Fruit fly (Drosophila melanogaster) whole organism, embryonic: ENCODE data around the gene Pp1-87B.

Experiments
- CG10147 ChIP-seq: fragments of 200-800 bp; sonication (Bioruptor generic); optimal IDR thresholded peaks from 2 replicates; lab custom pipeline; 2019; ENCODE audit warnings: missing biosample characterization, mild to moderate bottlenecking, missing genetic modification characterization, moderate library complexity
- CG10431 ChIP-seq: fragments of 200-800 bp; sonication (Bioruptor generic); optimal IDR thresholded peaks from 3 replicates; lab custom pipeline; 2018; ENCODE audit warnings: missing biosample characterization, mild to moderate bottlenecking, missing genetic modification characterization
- CG10654 ChIP-seq: fragments of 200-800 bp; sonication (Bioruptor generic); optimal IDR thresholded peaks from 2 replicates; lab custom pipeline; 2016; ENCODE audit warnings: missing biosample characterization, missing genetic modification characterization
- CG10979 ChIP-seq: fragments of 200-800 bp; sonication (Bioruptor generic); optimal IDR thresholded peaks from 2 replicates; lab custom pipeline; 2018; ENCODE audit warnings: missing biosample characterization, mild to moderate bottlenecking, missing genetic modification characterization, moderate library complexity
- CG11560 ChIP-seq: fragments of 200-800 bp; sonication (Bioruptor generic); IDR thresholded peaks from 3 replicates; pipeline ENCODE4 v1.3.6; 2022; ENCODE audit warnings: missing biosample characterization, missing genetic modification characterization
- CG13296 ChIP-seq: fragments of 200-800 bp; sonication (Bioruptor generic); optimal IDR thresholded peaks from 3 replicates; lab custom pipeline; 2018; ENCODE audit warnings: missing biosample characterization, mild to moderate bottlenecking, missing genetic modification characterization
- CG15514 ChIP-seq: fragments of 200-800 bp; sonication (Bioruptor generic); optimal IDR thresholded peaks from 3 replicates; lab custom pipeline; 2017; ENCODE audit warnings: missing biosample characterization, missing genetic modification characterization, mild to moderate bottlenecking, moderate library complexity, missing genetic modification reagents
- CG17829 ChIP-seq: fragments of 200-800 bp; optimal IDR thresholded peaks from 2 replicates; lab custom pipeline; 2019; ENCODE audit warnings: missing biosample characterization, mild to moderate bottlenecking, missing genetic modification characterization, moderate library complexity
- CG18599 ChIP-seq: fragments of 200-800 bp; sonication (Bioruptor generic); optimal IDR thresholded peaks from 3 replicates; lab custom pipeline; 2017; ENCODE audit warnings: missing biosample characterization, missing genetic modification characterization, mild to moderate bottlenecking, moderate library complexity, missing genetic modification reagents
- CG18764 ChIP-seq: fragments of 200-800 bp; sonication (Bioruptor generic); optimal IDR thresholded peaks from 3 replicates; lab custom pipeline; 2016; ENCODE audit warnings: missing biosample characterization, missing genetic modification characterization
- CG2129 ChIP-seq: fragments of 200-800 bp; sonication (Bioruptor generic); IDR thresholded peaks from 2 replicates; pipeline ENCODE4 v1.3.6; 2022; ENCODE audit warnings: missing biosample characterization, missing genetic modification characterization; ENCODE audit not compliant: partially characterized antibody
- CG30431 ChIP-seq: fragments of 200-800 bp; sonication (Bioruptor generic); optimal IDR thresholded peaks from 2 replicates; lab custom pipeline; 2017; ENCODE audit warnings: missing biosample characterization, missing genetic modification characterization
- CG32767 ChIP-seq: fragments of 200-800 bp; sonication (Bioruptor generic); IDR thresholded peaks from 2 replicates; pipeline ENCODE4 v1.3.6; 2022; ENCODE audit warnings: missing biosample characterization, missing genetic modification characterization
- CG3407 ChIP-seq: fragments of 200-800 bp; sonication (Bioruptor generic); optimal IDR thresholded peaks from 2 replicates; lab custom pipeline; 2018; ENCODE audit warnings: missing biosample characterization, mild to moderate bottlenecking, missing genetic modification characterization
- CG4360 ChIP-seq: fragments of 200-800 bp; sonication (Bioruptor generic); IDR thresholded peaks from 2 replicates; pipeline ENCODE4 v1.3.6; 2022; ENCODE audit warnings: missing biosample characterization, missing genetic modification characterization
- CG7745 ChIP-seq: fragments of 200-800 bp; sonication (Bioruptor generic); optimal IDR thresholded peaks from 2 replicates; lab custom pipeline; 2018; ENCODE audit warnings: missing biosample characterization, mild to moderate bottlenecking, missing genetic modification characterization, moderate library complexity
- Deaf1 ChIP-seq: fragments of 200-800 bp; optimal IDR thresholded peaks from 3 replicates; lab custom pipeline; 2019; ENCODE audit warnings: missing biosample characterization, mild to moderate bottlenecking, missing genetic modification characterization, moderate library complexity
- Elba2 ChIP-seq: fragments of 200-800 bp; sonication (Bioruptor generic); optimal IDR thresholded peaks from 3 replicates; lab custom pipeline; 2016; ENCODE audit warnings: missing biosample characterization, missing genetic modification characterization
- HLH54F ChIP-seq: fragments of 200-800 bp; sonication (Bioruptor generic); optimal IDR thresholded peaks from 3 replicates; lab custom pipeline; 2016; ENCODE audit warnings: missing biosample characterization, missing genetic modification characterization
- Hmx ChIP-seq: fragments of 200-800 bp; sonication (Bioruptor generic); optimal IDR thresholded peaks from 2 replicates; lab custom pipeline; 2016; ENCODE audit warnings: missing biosample characterization, missing genetic modification characterization
- Hr39 ChIP-seq: fragments of >200 bp; optimal IDR thresholded peaks from 2 replicates; lab custom pipeline; 2017
- Mes4 ChIP-seq: fragments of 200-800 bp; sonication (Bioruptor generic); optimal IDR thresholded peaks from 2 replicates; lab custom pipeline; 2016; ENCODE audit warnings: missing biosample characterization, missing genetic modification characterization
- NK7.1 ChIP-seq: fragments of 200-800 bp; sonication (Bioruptor generic); optimal IDR thresholded peaks from 3 replicates; lab custom pipeline; 2016; ENCODE audit warnings: missing biosample characterization, missing genetic modification characterization
- Oaz ChIP-seq: fragments of 200-800 bp; sonication (Bioruptor generic); IDR thresholded peaks from 2 replicates; pipeline ENCODE4 v1.3.6; 2022; ENCODE audit warnings: missing biosample characterization, missing genetic modification characterization
- Ptx1 ChIP-seq: fragments of 200-800 bp; sonication (Bioruptor generic); IDR thresholded peaks from 2 replicates; pipeline ENCODE4 v1.3.6; 2022; ENCODE audit warnings: missing biosample characterization, missing genetic modification characterization
- Scr ChIP-seq: fragments of 200-800 bp; sonication (Bioruptor generic); IDR thresholded peaks from 2 replicates; pipeline ENCODE4 v1.3.6; 2022; ENCODE audit warnings: missing biosample characterization, missing genetic modification characterization; ENCODE audit not compliant: partially characterized antibody
- Sry-β ChIP-seq: fragments of 200-800 bp; sonication (Bioruptor generic); optimal IDR thresholded peaks from 2 replicates; lab custom pipeline; 2018; ENCODE audit warnings: missing biosample characterization, mild to moderate bottlenecking, missing genetic modification characterization, moderate library complexity
- al ChIP-seq: fragments of 200-800 bp; sonication (Bioruptor generic); IDR thresholded peaks from 2 replicates; pipeline ENCODE4 v1.3.6; 2022; ENCODE audit warnings: missing biosample characterization, missing genetic modification characterization
- ato ChIP-seq: fragments of 200-800 bp; sonication (Bioruptor generic); IDR thresholded peaks from 2 replicates; pipeline ENCODE4 v1.3.6; 2022; ENCODE audit warnings: missing biosample characterization, missing genetic modification characterization; ENCODE audit not compliant: partially characterized antibody
- az2 ChIP-seq: fragments of 200-800 bp; sonication (Bioruptor generic); optimal IDR thresholded peaks from 3 replicates; lab custom pipeline; 2016; ENCODE audit warnings: missing biosample characterization, missing genetic modification characterization
- chm ChIP-seq: fragments of 200-800 bp; sonication (Bioruptor generic); IDR thresholded peaks from 2 replicates; pipeline ENCODE4 v1.3.6; 2022; ENCODE audit warnings: missing biosample characterization, missing genetic modification characterization
- corto ChIP-seq: fragments of 200-800 bp; sonication (Bioruptor generic); optimal IDR thresholded peaks from 2 replicates; lab custom pipeline; 2016; ENCODE audit warnings: missing biosample characterization, mild to moderate bottlenecking, missing genetic modification characterization, moderate library complexity
- crol ChIP-seq: fragments of 200-800 bp; sonication (Bioruptor generic); IDR thresholded peaks from 2 replicates; pipeline ENCODE4 v1.3.6; 2022; ENCODE audit warnings: missing biosample characterization, missing genetic modification characterization
- crp ChIP-seq, 2 experiments: fragments of 200-800 bp; sonication (Bioruptor generic); optimal IDR thresholded peaks; 2 replicates in 1 of 2; 3 replicates in 1 of 2; lab custom pipeline; 2017; ENCODE audit warnings: missing biosample characterization in 2 of 2, missing genetic modification characterization in 2 of 2, mild to moderate bottlenecking in 1 of 2, moderate library complexity in 1 of 2
- cwo ChIP-seq: fragments of 200-800 bp; sonication (Bioruptor generic); optimal IDR thresholded peaks from 3 replicates; lab custom pipeline; 2017; ENCODE audit warnings: missing biosample characterization, missing genetic modification characterization, mild to moderate bottlenecking, moderate library complexity, missing genetic modification reagents
- gfzf ChIP-seq: fragments of 200-800 bp; sonication (Bioruptor generic); optimal IDR thresholded peaks from 2 replicates; lab custom pipeline; 2016; ENCODE audit warnings: missing biosample characterization, mild to moderate bottlenecking, missing genetic modification characterization, moderate library complexity
- ind ChIP-seq: fragments of 200-800 bp; sonication (Bioruptor generic); optimal IDR thresholded peaks from 3 replicates; lab custom pipeline; 2016; ENCODE audit warnings: missing biosample characterization, missing genetic modification characterization
- jigr1 ChIP-seq: fragments of 200-800 bp; sonication (Bioruptor generic); IDR thresholded peaks from 3 replicates; pipeline ENCODE4 v1.3.6; 2022; ENCODE audit warnings: missing biosample characterization, missing genetic modification characterization
- klu ChIP-seq: fragments of 200-800 bp; sonication (Bioruptor generic); IDR thresholded peaks from 2 replicates; pipeline ENCODE4 v1.3.6; 2022; ENCODE audit warnings: missing biosample characterization, missing genetic modification characterization
- lola ChIP-seq, 3 experiments: fragments of >200 bp in 2 of 3; fragments of 200-800 bp in 1 of 3; sonication (Bioruptor generic) in 1 of 3; optimal IDR thresholded peaks; 2 replicates each; lab custom pipeline; 2017 to 2019; ENCODE audit warnings: missing biosample characterization in 3 of 3, missing genetic modification characterization in 3 of 3, mild to moderate bottlenecking in 1 of 3, moderate library complexity in 1 of 3
- mirr ChIP-seq: fragments of 200-800 bp; sonication (Bioruptor generic); optimal IDR thresholded peaks from 3 replicates; lab custom pipeline; 2018; ENCODE audit warnings: missing biosample characterization, mild to moderate bottlenecking, missing genetic modification characterization
- peb ChIP-seq: fragments of 200-800 bp; sonication (Bioruptor generic); IDR thresholded peaks from 2 replicates; pipeline ENCODE4 v1.3.6; 2022; ENCODE audit warnings: missing biosample characterization, missing genetic modification characterization
- pfk ChIP-seq: fragments of 200-800 bp; sonication (Bioruptor generic); optimal IDR thresholded peaks from 2 replicates; lab custom pipeline; 2018; ENCODE audit warnings: missing biosample characterization, mild to moderate bottlenecking, missing genetic modification characterization, moderate library complexity
- schlank ChIP-seq: fragments of 200-800 bp; sonication (Bioruptor generic); optimal IDR thresholded peaks from 2 replicates; lab custom pipeline; 2018; ENCODE audit warnings: missing biosample characterization, mild to moderate bottlenecking, missing genetic modification characterization
- scrt ChIP-seq: fragments of 200-800 bp; sonication (Bioruptor generic); optimal IDR thresholded peaks from 2 replicates; lab custom pipeline; 2018; ENCODE audit warnings: missing biosample characterization, mild to moderate bottlenecking, missing genetic modification characterization, moderate library complexity
- sim ChIP-seq: fragments of 200-800 bp; sonication (Bioruptor generic); IDR thresholded peaks from 2 replicates; pipeline ENCODE4 v1.3.6; 2022; ENCODE audit warnings: missing biosample characterization, missing genetic modification characterization
- tgo ChIP-seq: fragments of 200-800 bp; sonication (Bioruptor generic); IDR thresholded peaks from 3 replicates; pipeline ENCODE4 v1.3.6; 2022; ENCODE audit warnings: missing biosample characterization, missing genetic modification characterization
- unc-4 ChIP-seq: fragments of 200-800 bp; sonication (Bioruptor generic); IDR thresholded peaks from 2 replicates; pipeline ENCODE4 v1.3.6; 2022; ENCODE audit warnings: missing biosample characterization, missing genetic modification characterization; ENCODE audit not compliant: partially characterized antibody

The Pp1-87B gene

dm6 chr3R:12439039-12439400, 13.3 kb upstream of the Pp1-87B start, which contains the start of the genes CG17207 and CG46427:
TSS of gene CG17207 (minus strand) at chr3R:12439139.
TSS of gene CG46427 (minus strand) at chr3R:12439139.
- TF ChIP-seq mirr (GFP tag; lab: Kevin White, UChicago): no peak
- no peak for TF ChIP-seq tgo (GFP tag; lab: Robert Waterston, UW)
- TF ChIP-seq jigr1 (GFP tag; lab: Robert Waterston, UW): no peak
- TF ChIP-seq unc-4 (GFP tag; lab: Robert Waterston, UW): no peak
- no peak for TF ChIP-seq Mes4
- TF ChIP-seq peb (GFP tag; lab: Robert Waterston, UW): no peak
- no peak for TF ChIP-seq CG10147 (GFP tag; lab: Kevin White, UChicago)
- no peak for TF ChIP-seq CG15514 (GFP tag; lab: Kevin White, UChicago)
- no peak for TF ChIP-seq CG11560
- no peak for TF ChIP-seq CG10979 (tag; lab: Kevin White, UChicago)

DNA sequence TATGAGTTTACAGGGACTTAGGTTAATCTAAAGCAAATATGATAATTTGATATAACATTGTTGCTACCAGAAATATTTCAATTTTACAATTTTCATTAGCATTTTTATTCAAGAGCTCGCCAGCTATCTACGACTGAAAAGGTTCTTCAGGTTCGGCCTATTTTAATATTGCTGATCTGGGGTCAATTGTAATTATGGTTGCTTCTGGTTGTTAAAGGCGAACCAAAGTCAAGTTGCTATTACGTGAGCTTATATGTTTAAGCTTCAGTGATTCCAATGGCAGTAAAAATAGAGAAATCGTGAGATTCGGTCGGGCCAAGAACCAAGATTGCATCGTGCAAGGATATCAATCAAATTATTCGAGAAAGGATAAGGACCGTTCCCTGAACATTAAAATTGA, 10.2 kb upstream of the Pp1-87B start, which contains the start of gene Desat2:
Gene Desat2, plus strand, starts transcription at position 301 of the 400 bp plus-strand sequence.
- TF ChIP-seq Elba2 (GFP tag; lab: Kevin White, UChicago) (no peak), gfzf (no peak), CG7745 (tag; lab: Kevin White, UChicago) (no peak)
- TF ChIP-seq, all 482 proteins: peak for 0

dm6 chr3R:12433764-12434163, 8.0 kb upstream of the Pp1-87B start, which contains the start of the genes Aos1 and Srlp:
TSS of gene Aos1 (minus strand) at chr3R:12433822.
TSS of gene Srlp (plus strand) at chr3R:12434098.
- peak; percentile 43 for TF ChIP-seq al (GFP tag; lab: Robert Waterston, UW)
- TF ChIP-seq CG10654 (GFP tag; lab: Kevin White, UChicago): peak; percentile 24
- TF ChIP-seq Deaf1 (tag; lab: Kevin White, UChicago): no peak
- TF ChIP-seq crp (GFP tag; optimal IDR thresholded peaks at IDR 0.05; lab: Kevin White, UChicago): no peak
- no peak for TF ChIP-seq klu
- TF ChIP-seq pfk (GFP tag; lab: Kevin White, UChicago): no peak
- TF ChIP-seq lola (GFP tag; optimal IDR thresholded peaks at IDR 0.05; lab: Kevin White, UChicago): peak in 1 of 3 experiments; percentile 56
- TF ChIP-seq Oaz (GFP tag; lab: Robert Waterston, UW): no peak
- no peak for TF ChIP-seq crol (GFP tag; lab: Robert Waterston, UW)
- TF ChIP-seq scrt: no peak
- TF ChIP-seq chm: no peak
- no peak for TF ChIP-seq HLH54F (GFP tag; lab: Kevin White, UChicago)
- TF ChIP-seq CG13296 (GFP tag; lab: Kevin White, UChicago): peak; percentile 54
- TF ChIP-seq CG32767 (GFP tag; lab: Robert Waterston, UW): no peak
- peak; percentile 46 for TF ChIP-seq Ptx1
- TF ChIP-seq Scr: peak; percentile 50; the same call in 1 of the 2 replicates
- TF ChIP-seq CG17829 (tag; lab: Kevin White, UChicago): peak; percentile 66
- no peak for TF ChIP-seq schlank (tag; lab: Kevin White, UChicago)
- no peak for TF ChIP-seq sim (GFP tag; lab: Robert Waterston, UW)
- TF ChIP-seq Hr39: no peak
- TF ChIP-seq az2 (GFP tag; lab: Kevin White, UChicago): peak; percentile 46
- no peak for TF ChIP-seq ato
- no peak for TF ChIP-seq CG2129 (GFP tag; lab: Robert Waterston, UW)
- TF ChIP-seq CG3407: no peak
- TF ChIP-seq CG10431 (GFP tag; lab: Kevin White, UChicago): no peak
- no peak for TF ChIP-seq CG30431 (GFP tag; lab: Kevin White, UChicago)
- TF ChIP-seq NK7.1 (GFP tag; lab: Kevin White, UChicago): no peak
- TF ChIP-seq ind: peak; percentile 56
- no peak for TF ChIP-seq cwo (GFP tag; lab: Kevin White, UChicago)
- no peak for TF ChIP-seq Hmx (GFP tag; lab: Kevin White, UChicago)
- no peak for TF ChIP-seq corto (GFP tag; lab: Kevin White, UChicago)
- no peak for TF ChIP-seq CG4360
- peak; percentile 20 for TF ChIP-seq CG18764
- TF ChIP-seq Sry-β (GFP tag; lab: Kevin White, UChicago): peak; percentile 98
- TF ChIP-seq CG18599 (GFP tag; lab: Kevin White, UChicago): no peak
